Worm (Caenorhabditis elegans): ENCODE data around the gene B0001.2.

The B0001.2 gene

ce11 chrIV:12111477-12111876 is 39.3 kb downstream of the B0001.2 start, which contains the start of gene dlc-2:
Gene dlc-2, minus strand, starts transcription at chrIV:12111577.
- TF ChIP-seq athp-1 (tag; optimal IDR thresholded peaks at IDR 0.05) (no peak), ceh-27 (GFP tag; optimal IDR thresholded peaks at IDR 0.05) (no peak), hlh-26 (GFP tag; conservative IDR thresholded peaks at IDR 0.05) (no peak), bed-1 (GFP tag; IDR thresholded peaks at IDR 0.05) (no peak), madf-6 (GFP tag; IDR thresholded peaks at IDR 0.05) (no peak), hmg-1.2 (GFP tag; IDR thresholded peaks at IDR 0.05) (no peak)

ce11 chrIV:12110339-12110738 is 40.4 kb downstream of the B0001.2 start, which contains the start of gene col-129:
Gene col-129, minus strand, starts transcription at chrIV:12110439.
- no peak for TF ChIP-seq ztf-25 (GFP tag; IDR thresholded peaks at IDR 0.05)
- no peak for TF ChIP-seq madf-6 (GFP tag; IDR thresholded peaks at IDR 0.05)
- no peak for TF ChIP-seq zim-3 (tag; optimal IDR thresholded peaks at IDR 0.05)

ce11 chrIV:12109743-12110142 is 41.0 kb downstream of the B0001.2 start:
- peak; percentile 34 for TF ChIP-seq lin-40 (tag; optimal IDR thresholded peaks at IDR 0.05)
- no peak for TF ChIP-seq lin-26 (GFP tag; IDR thresholded peaks at IDR 0.05)

- TF ChIP-seq rcor-1 (GFP tag; IDR thresholded peaks at IDR 0.05), result no peak
- 0 out of 2 replicates have a peak, but pooled peaks have one; percentile 24 for TF ChIP-seq egl-18 (GFP tag; IDR thresholded peaks at IDR 0.05)
- TF ChIP-seq hsf-1 (GFP tag; IDR thresholded peaks at IDR 0.05), result 0 out of 2 replicates have a peak, but pooled peaks have one; percentile 56
- peak; percentile 7 for TF ChIP-seq lin-40 (tag; optimal IDR thresholded peaks at IDR 0.05)
- no peak for TF ChIP-seq nhr-90 (tag; optimal IDR thresholded peaks at IDR 0.05)
- peak; percentile 76; the same call in 1 of the 2 replicates for TF ChIP-seq zfh-2 (GFP tag; conservative IDR thresholded peaks at IDR 0.05)
- no peak for TF ChIP-seq lin-35 (GFP tag; optimal IDR thresholded peaks at IDR 0.05)
- no peak for TF ChIP-seq C17E4.6 (GFP tag; IDR thresholded peaks at IDR 0.05)
- TF ChIP-seq egrh-3 (GFP tag; IDR thresholded peaks at IDR 0.05), result 0 out of 2 replicates have a peak, but pooled peaks have one; percentile 3
- peak; percentile 55; the same call in 1 of the 2 replicates for TF ChIP-seq cebp-2 (GFP tag; IDR thresholded peaks at IDR 0.05)
Observed at ce11 chrIV:12108984-12109657, 41.7 kb downstream of the B0001.2 start.

ce11 chrIV:12105558-12105957 is 45.2 kb downstream of the B0001.2 start, which contains the start of gene M18.3:
Gene M18.3, plus strand, starts transcription at chrIV:12105858.
- TF ChIP-seq madf-6 (GFP tag; IDR thresholded peaks at IDR 0.05) (no peak), lsl-1 (GFP tag; optimal IDR thresholded peaks at IDR 0.05) (no peak), hlh-26 (GFP tag; conservative IDR thresholded peaks at IDR 0.05) (no peak), F57A8.1 (GFP tag; optimal IDR thresholded peaks at IDR 0.05) (no peak), ztf-18 (tag; optimal IDR thresholded peaks at IDR 0.05) (no peak), unc-62 (GFP tag; optimal IDR thresholded peaks at IDR 0.05) (no peak), tbp1 (GFP tag; optimal IDR thresholded peaks at IDR 0.05) (no peak), Y53F4B.3 (GFP tag; IDR thresholded peaks at IDR 0.05) (no peak), F39B2.1 (GFP tag; IDR thresholded peaks at IDR 0.05) (no peak), zfh-2 (GFP tag; conservative IDR thresholded peaks at IDR 0.05) (no peak), madf-3 (GFP tag; IDR thresholded peaks at IDR 0.05) (no peak), F33H1.4 (GFP tag; IDR thresholded peaks at IDR 0.05) (no peak), F52B5.7 (tag; optimal IDR thresholded peaks at IDR 0.05) (no peak), athp-1 (tag; optimal IDR thresholded peaks at IDR 0.05) (no peak), madf-8 (GFP tag; conservative IDR thresholded peaks at IDR 0.05) (no peak)

Measured in whole organism, young adult.